Fruit fly (Drosophila melanogaster) whole organism, embryonic: ENCODE measurements around the gene CG44001.

Source experiments
- ATbp ChIP-seq: fragments of 200-800 bp; sonication (Bioruptor generic); optimal IDR thresholded peaks from 2 replicates; lab custom pipeline; 2017; ENCODE audit warnings: missing biosample characterization, mild to moderate bottlenecking, missing genetic modification characterization, missing genetic modification reagents
- Aef1 ChIP-seq: fragments of 200-800 bp; sonication (Bioruptor generic); IDR thresholded peaks from 3 replicates; pipeline ENCODE4 v1.3.6; 2022; ENCODE audit warnings: missing biosample characterization, missing genetic modification characterization
- Bdp1 ChIP-seq: fragments of 200-800 bp; sonication (Bioruptor generic); optimal IDR thresholded peaks from 3 replicates; lab custom pipeline; 2016; ENCODE audit warnings: missing biosample characterization, missing genetic modification characterization
- CG10147 ChIP-seq: fragments of 200-800 bp; sonication (Bioruptor generic); optimal IDR thresholded peaks from 2 replicates; lab custom pipeline; 2019; ENCODE audit warnings: missing biosample characterization, mild to moderate bottlenecking, missing genetic modification characterization, moderate library complexity
- CG10209 ChIP-seq: fragments of 200-800 bp; sonication (Bioruptor generic); optimal IDR thresholded peaks from 3 replicates; lab custom pipeline; 2017; ENCODE audit warnings: missing biosample characterization, mild to moderate bottlenecking, missing genetic modification characterization, missing genetic modification reagents
- CG12219 ChIP-seq: fragments of 200-800 bp; sonication (Bioruptor generic); optimal IDR thresholded peaks from 3 replicates; lab custom pipeline; 2018; ENCODE audit warnings: missing biosample characterization, mild to moderate bottlenecking, missing genetic modification characterization
- CG12299 ChIP-seq: fragments of 200-800 bp; sonication (Bioruptor generic); optimal IDR thresholded peaks from 2 replicates; lab custom pipeline; 2018; ENCODE audit warnings: missing biosample characterization, mild to moderate bottlenecking, missing genetic modification characterization
- CG13287 ChIP-seq: fragments of 200-800 bp; sonication (Bioruptor generic); IDR thresholded peaks from 2 replicates; pipeline ENCODE4 v1.3.6; 2022; ENCODE audit warnings: missing biosample characterization, missing genetic modification characterization; ENCODE audit not compliant: partially characterized antibody
- CG13624 ChIP-seq: fragments of 200-800 bp; sonication (Bioruptor generic); optimal IDR thresholded peaks from 2 replicates; lab custom pipeline; 2016; ENCODE audit warnings: missing biosample characterization, missing genetic modification characterization
- CG14965 ChIP-seq: fragments of 200-800 bp; sonication (Bioruptor generic); optimal IDR thresholded peaks from 2 replicates; lab custom pipeline; 2016; ENCODE audit warnings: missing biosample characterization, missing genetic modification characterization, borderline replicate concordance
- CG15011 ChIP-seq: fragments of 200-800 bp; sonication (Bioruptor generic); optimal IDR thresholded peaks from 3 replicates; lab custom pipeline; 2018; ENCODE audit warnings: missing biosample characterization, mild to moderate bottlenecking, missing genetic modification characterization
- CG15269 ChIP-seq: fragments of 200-800 bp; sonication (Bioruptor generic); optimal IDR thresholded peaks from 2 replicates; lab custom pipeline; 2018; ENCODE audit warnings: missing biosample characterization, mild to moderate bottlenecking, missing genetic modification characterization, moderate library complexity
- CG15696 ChIP-seq: fragments of 200-800 bp; sonication (Bioruptor generic); optimal IDR thresholded peaks from 2 replicates; lab custom pipeline; 2019; ENCODE audit warnings: missing biosample characterization, mild to moderate bottlenecking, missing genetic modification characterization, moderate library complexity
- CG16863 ChIP-seq: fragments of 200-800 bp; sonication (Bioruptor generic); optimal IDR thresholded peaks from 3 replicates; lab custom pipeline; 2016; ENCODE audit warnings: missing biosample characterization, missing genetic modification characterization
- CG18599 ChIP-seq: fragments of 200-800 bp; sonication (Bioruptor generic); optimal IDR thresholded peaks from 3 replicates; lab custom pipeline; 2017; ENCODE audit warnings: missing biosample characterization, missing genetic modification characterization, mild to moderate bottlenecking, moderate library complexity, missing genetic modification reagents
- CG18619 ChIP-seq: fragments of 200-800 bp; sonication (Bioruptor generic); optimal IDR thresholded peaks from 3 replicates; lab custom pipeline; 2017; ENCODE audit warnings: missing biosample characterization, mild to moderate bottlenecking, missing genetic modification characterization
- CG31388 ChIP-seq: fragments of 200-800 bp; sonication (Bioruptor generic); optimal IDR thresholded peaks from 2 replicates; lab custom pipeline; 2016; ENCODE audit warnings: missing biosample characterization, missing genetic modification characterization
- CG3847 ChIP-seq: fragments of 200-800 bp; sonication (Bioruptor generic); IDR thresholded peaks from 2 replicates; pipeline ENCODE4 v1.3.6; 2022; ENCODE audit warnings: missing biosample characterization, missing genetic modification characterization
- CG6272 ChIP-seq: fragments of 200-800 bp; sonication (Bioruptor generic); IDR thresholded peaks from 2 replicates; pipeline ENCODE4 v1.3.6; 2022; ENCODE audit warnings: missing biosample characterization, missing genetic modification characterization
- CG6791 ChIP-seq: fragments of 200-800 bp; sonication (Bioruptor generic); IDR thresholded peaks from 3 replicates; pipeline ENCODE4 v1.3.6; 2022; ENCODE audit warnings: missing biosample characterization, missing genetic modification characterization; ENCODE audit not compliant: partially characterized antibody
- CG7987 ChIP-seq: fragments of 200-800 bp; sonication (Bioruptor generic); optimal IDR thresholded peaks from 2 replicates; lab custom pipeline; 2018; ENCODE audit warnings: missing biosample characterization, mild to moderate bottlenecking, missing genetic modification characterization, moderate library complexity
- CG9932 ChIP-seq: fragments of 200-800 bp; sonication (Bioruptor generic); IDR thresholded peaks from 2 replicates; pipeline ENCODE4 v1.3.6; 2022; ENCODE audit warnings: missing biosample characterization, missing genetic modification characterization
- Dbx ChIP-seq: fragments of 200-800 bp; sonication (Bioruptor generic); IDR thresholded peaks from 3 replicates; pipeline ENCODE4 v1.3.6; 2022; ENCODE audit warnings: missing biosample characterization, missing genetic modification characterization
- Dip2 ChIP-seq: fragments of 200-800 bp; sonication (Bioruptor generic); IDR thresholded peaks from 2 replicates; pipeline ENCODE4 v1.3.6; 2022; ENCODE audit warnings: missing biosample characterization, missing genetic modification characterization
- Ets97D ChIP-seq: fragments of 200-800 bp; sonication (Bioruptor generic); optimal IDR thresholded peaks from 3 replicates; lab custom pipeline; 2016; ENCODE audit warnings: missing biosample characterization, missing genetic modification characterization
- Fer3 ChIP-seq: fragments of 200-800 bp; sonication (Bioruptor generic); optimal IDR thresholded peaks from 2 replicates; lab custom pipeline; 2018; ENCODE audit warnings: missing biosample characterization, mild to moderate bottlenecking, missing genetic modification characterization, moderate library complexity
- GATAe ChIP-seq: fragments of 200-800 bp; sonication (Bioruptor generic); conservative IDR thresholded peaks from 2 replicates; pipeline ENCODE4 v1.3.6; 2022; ENCODE audit warnings: missing biosample characterization, missing genetic modification characterization
- H15 ChIP-seq: fragments of 200-800 bp; sonication (Bioruptor generic); IDR thresholded peaks from 3 replicates; pipeline ENCODE4 v1.3.6; 2022; ENCODE audit warnings: missing biosample characterization, missing genetic modification characterization
- Hr51 ChIP-seq, 2 experiments: fragments of 200-800 bp; sonication (Bioruptor generic); optimal IDR thresholded peaks; 2 replicates in 1 of 2; 3 replicates in 1 of 2; lab custom pipeline; 2016 to 2018; ENCODE audit warnings: missing biosample characterization in 2 of 2, missing genetic modification characterization in 2 of 2, mild to moderate bottlenecking in 1 of 2, moderate library complexity in 1 of 2
- Nf-YA ChIP-seq: fragments of 200-800 bp; sonication (Bioruptor generic); IDR thresholded peaks from 2 replicates; pipeline ENCODE4 v1.3.6; 2022; ENCODE audit warnings: missing biosample characterization, missing genetic modification characterization
- Nf-YB ChIP-seq: fragments of 200-800 bp; sonication (Bioruptor generic); optimal IDR thresholded peaks from 3 replicates; lab custom pipeline; 2019; ENCODE audit warnings: missing biosample characterization, mild to moderate bottlenecking, missing genetic modification characterization, moderate library complexity
- PHDP ChIP-seq: fragments of 200-800 bp; sonication (Bioruptor generic); optimal IDR thresholded peaks from 3 replicates; lab custom pipeline; 2018; ENCODE audit warnings: missing biosample characterization, mild to moderate bottlenecking, missing genetic modification characterization, moderate library complexity
- Ptx1 ChIP-seq: fragments of 200-800 bp; sonication (Bioruptor generic); IDR thresholded peaks from 2 replicates; pipeline ENCODE4 v1.3.6; 2022; ENCODE audit warnings: missing biosample characterization, missing genetic modification characterization
- Rx ChIP-seq: fragments of 200-800 bp; sonication (Bioruptor generic); IDR thresholded peaks from 2 replicates; pipeline ENCODE4 v1.3.6; 2022; ENCODE audit warnings: missing biosample characterization, missing genetic modification characterization
- Sox100B ChIP-seq: fragments of 200-800 bp; sonication (Bioruptor generic); optimal IDR thresholded peaks from 3 replicates; lab custom pipeline; 2018; ENCODE audit warnings: missing biosample characterization, mild to moderate bottlenecking, missing genetic modification characterization
- Taf1 ChIP-seq: fragments of 200-800 bp; sonication (Bioruptor generic); IDR thresholded peaks from 2 replicates; pipeline ENCODE4 v1.3.6; 2022; ENCODE audit warnings: missing biosample characterization, missing genetic modification characterization
- ab ChIP-seq: fragments of 200-800 bp; sonication (Bioruptor generic); optimal IDR thresholded peaks from 2 replicates; lab custom pipeline; 2016; ENCODE audit warnings: missing biosample characterization, missing genetic modification characterization
- amos ChIP-seq: fragments of 200-800 bp; sonication (Bioruptor generic); IDR thresholded peaks from 2 replicates; pipeline ENCODE4 v1.3.6; 2022; ENCODE audit warnings: missing biosample characterization, missing genetic modification characterization; ENCODE audit not compliant: partially characterized antibody
- ap ChIP-seq: fragments of 200-800 bp; sonication (Bioruptor generic); IDR thresholded peaks from 2 replicates; pipeline ENCODE4 v1.3.6; 2022; ENCODE audit warnings: missing biosample characterization, missing genetic modification characterization
- az2 ChIP-seq: fragments of 200-800 bp; sonication (Bioruptor generic); optimal IDR thresholded peaks from 3 replicates; lab custom pipeline; 2016; ENCODE audit warnings: missing biosample characterization, missing genetic modification characterization
- gfzf ChIP-seq: fragments of 200-800 bp; sonication (Bioruptor generic); optimal IDR thresholded peaks from 2 replicates; lab custom pipeline; 2016; ENCODE audit warnings: missing biosample characterization, mild to moderate bottlenecking, missing genetic modification characterization, moderate library complexity
- grau ChIP-seq: fragments of 200-800 bp; optimal IDR thresholded peaks from 3 replicates; lab custom pipeline; 2019; ENCODE audit warnings: missing biosample characterization, mild to moderate bottlenecking, missing genetic modification characterization, moderate library complexity
- gsb-n ChIP-seq: fragments of 200-800 bp; sonication (Bioruptor generic); optimal IDR thresholded peaks from 3 replicates; lab custom pipeline; 2018; ENCODE audit warnings: missing biosample characterization, mild to moderate bottlenecking, missing genetic modification characterization
- insv ChIP-seq, 2 experiments: fragments of 200-800 bp; sonication (Bioruptor generic); optimal IDR thresholded peaks; 3 replicates each; lab custom pipeline; 2016 to 2018; ENCODE audit warnings: missing biosample characterization in 2 of 2, missing genetic modification characterization in 2 of 2
- ken ChIP-seq: fragments of 200-800 bp; sonication (Bioruptor generic); IDR thresholded peaks from 3 replicates; pipeline ENCODE4 v1.3.6; 2022; ENCODE audit warnings: missing biosample characterization, missing genetic modification characterization
- mam ChIP-seq: fragments of 200-800 bp; sonication (Bioruptor generic); optimal IDR thresholded peaks from 3 replicates; lab custom pipeline; 2016; ENCODE audit warnings: missing biosample characterization, missing genetic modification characterization
- scrt ChIP-seq: fragments of 200-800 bp; sonication (Bioruptor generic); optimal IDR thresholded peaks from 2 replicates; lab custom pipeline; 2018; ENCODE audit warnings: missing biosample characterization, mild to moderate bottlenecking, missing genetic modification characterization, moderate library complexity
- slbo ChIP-seq: fragments of 200-800 bp; sonication (Bioruptor generic); IDR thresholded peaks from 2 replicates; pipeline ENCODE4 v1.3.6; 2022; ENCODE audit warnings: missing biosample characterization, missing genetic modification characterization
- tio ChIP-seq: fragments of 200-800 bp; sonication (Bioruptor generic); optimal IDR thresholded peaks from 2 replicates; lab custom pipeline; 2017; ENCODE audit warnings: missing biosample characterization, missing genetic modification characterization, inconsistent platforms

CG44001 gene

dm6 chr2L:5059645-5060254, 16.7 kb downstream of the CG44001 start, which contains the start of gene Rpn11 (continued):
- TF ChIP-seq CG18619 (GFP tag; lab: Kevin White, UChicago) (peak; percentile 35), CG15011 (GFP tag; lab: Kevin White, UChicago) (peak; percentile 31), gsb-n (peak; percentile 47), PHDP (peak; percentile 44), slbo (peak; percentile 62), amos (GFP tag; lab: Robert Waterston, UW) (peak; percentile 45), CG7987 (GFP tag; lab: Kevin White, UChicago) (no peak), Ptx1 (GFP tag; lab: Robert Waterston, UW) (peak; percentile 58), CG12299 (tag; lab: Kevin White, UChicago) (no peak), Rx (GFP tag; lab: Robert Waterston, UW) (no peak), Fer3 (tag; lab: Kevin White, UChicago) (peak; percentile 66), Ets97D (GFP tag; lab: Kevin White, UChicago) (peak; percentile 24), CG10209 (GFP tag; lab: Kevin White, UChicago) (peak; percentile 58), CG10147 (GFP tag; lab: Kevin White, UChicago) (peak; percentile 72), ken (0 out of 3 replicates have a peak, but pooled peaks have one; percentile 11), tio (GFP tag; lab: Kevin White, UChicago) (peak; percentile 45), az2 (GFP tag; lab: Kevin White, UChicago) (peak; percentile 67), CG13624 (peak; percentile 52), Nf-YA (GFP tag; lab: Robert Waterston, UW) (no peak), scrt (GFP tag; lab: Kevin White, UChicago) (peak; percentile 15), ab (GFP tag; lab: Kevin White, UChicago) (no peak), H15 (no peak), CG15696 (tag; lab: Kevin White, UChicago) (peak; percentile 66), CG6791 (GFP tag; lab: Robert Waterston, UW) (no peak), CG15269 (tag; lab: Kevin White, UChicago) (peak; percentile 69), CG9932 (GFP tag; lab: Robert Waterston, UW) (peak; percentile 63), grau (tag; lab: Kevin White, UChicago) (peak; percentile 74), insv (GFP tag; optimal IDR thresholded peaks at IDR 0.05; lab: Kevin White, UChicago) (no peak), ATbp (GFP tag; lab: Kevin White, UChicago) (no peak), CG31388 (GFP tag; lab: Kevin White, UChicago) (no peak), Sox100B (GFP tag; lab: Kevin White, UChicago) (peak; percentile 69), CG14965 (GFP tag; lab: Kevin White, UChicago) (no peak), CG6272 (GFP tag; lab: Robert Waterston, UW) (0 out of 2 replicates have a peak, but pooled peaks have one; percentile 12), Dip2 (no peak), CG16863 (GFP tag; lab: Kevin White, UChicago) (no peak), Hr51 (GFP tag; optimal IDR thresholded peaks at IDR 0.05; lab: Kevin White, UChicago) (peak in 1 of 2 experiments; percentile 61), CG12219 (GFP tag; lab: Kevin White, UChicago) (no peak), ap (peak; percentile 34; the same call in 1 of the 2 replicates), Bdp1 (GFP tag; lab: Kevin White, UChicago) (peak; percentile 15), Taf1 (GFP tag; lab: Robert Waterston, UW) (no peak), GATAe (GFP tag; lab: Robert Waterston, UW) (no peak), mam (GFP tag; lab: Kevin White, UChicago) (peak; percentile 24), CG13287 (GFP tag; lab: Robert Waterston, UW) (peak; percentile 63), CG18599 (peak; percentile 67), Nf-YB (GFP tag; lab: Kevin White, UChicago) (peak; percentile 37), Aef1 (GFP tag; lab: Robert Waterston, UW) (0 out of 3 replicates have a peak, but pooled peaks have one; percentile 17), Dbx (GFP tag; lab: Robert Waterston, UW) (peak; percentile 24; the same call in 1 of the 3 replicates), CG3847 (GFP tag; lab: Robert Waterston, UW) (peak; percentile 58), gfzf (GFP tag; lab: Kevin White, UChicago) (peak; percentile 3)
